Worm (Caenorhabditis elegans) whole organism, late embryonic: ENCODE results near the gene C08G5.7.

Experiments
- F13H6.1 ChIP-seq: sonication (generic microtip); optimal IDR thresholded peaks from 2 replicates; lab custom pipeline; 2016; ENCODE audit warnings: missing genetic modification characterization, missing compliant biosample characterization
- K02D7.2 ChIP-seq: sonication (generic microtip); optimal IDR thresholded peaks from 2 replicates; lab custom pipeline; 2017; ENCODE audit warnings: mild to moderate bottlenecking, missing genetic modification characterization, missing compliant biosample characterization
- T23F11.4 ChIP-seq: fragments of 200-800 bp; sonication (Bioruptor generic); optimal IDR thresholded peaks from 2 replicates; lab custom pipeline; 2018; ENCODE audit warnings: mild to moderate bottlenecking, missing genetic modification characterization, missing compliant biosample characterization
- ahr-1 ChIP-seq: sonication (generic microtip); optimal IDR thresholded peaks from 2 replicates; lab custom pipeline; 2016; ENCODE audit warnings: missing genetic modification characterization, missing compliant biosample characterization
- ceh-14 ChIP-seq: sonication (generic microtip); optimal IDR thresholded peaks from 2 replicates; lab custom pipeline; 2016; ENCODE audit warnings: missing genotype, missing genetic modification characterization, missing compliant biosample characterization
- ceh-18 ChIP-seq: sonication (generic microtip); optimal IDR thresholded peaks from 2 replicates; lab custom pipeline; 2016; ENCODE audit warnings: missing genetic modification characterization, missing compliant biosample characterization
- ceh-22 ChIP-seq: sonication (generic microtip); optimal IDR thresholded peaks from 2 replicates; lab custom pipeline; 2017; ENCODE audit warnings: missing biosample characterization, missing genetic modification characterization
- ceh-31 ChIP-seq: sonication (generic microtip); optimal IDR thresholded peaks from 2 replicates; lab custom pipeline; 2016; ENCODE audit warnings: missing genetic modification characterization, missing compliant biosample characterization
- ceh-45 ChIP-seq: fragments of 200-800 bp; sonication (Bioruptor generic); IDR thresholded peaks from 2 replicates; pipeline ENCODE4 v1.3.6; 2022; ENCODE audit warnings: missing genetic modification reagents, missing genetic modification characterization, missing compliant biosample characterization
- ceh-48 ChIP-seq: sonication (generic microtip); optimal IDR thresholded peaks from 2 replicates; lab custom pipeline; 2016; ENCODE audit warnings: missing genetic modification characterization, inconsistent platforms, missing compliant biosample characterization
- ceh-6 ChIP-seq: fragments of 200-800 bp; sonication (Bioruptor generic); optimal IDR thresholded peaks from 2 replicates; lab custom pipeline; 2018; ENCODE audit warnings: mild to moderate bottlenecking, missing genetic modification characterization, missing compliant biosample characterization
- ceh-9 ChIP-seq: sonication (generic microtip); optimal IDR thresholded peaks from 2 replicates; lab custom pipeline; 2016; ENCODE audit warnings: mild to moderate bottlenecking, missing genetic modification characterization, inconsistent platforms, missing compliant biosample characterization
- elt-4 ChIP-seq: sonication (generic microtip); optimal IDR thresholded peaks from 2 replicates; lab custom pipeline; 2016; ENCODE audit warnings: missing genetic modification characterization, missing compliant biosample characterization
- eyg-1 ChIP-seq: sonication (generic microtip); optimal IDR thresholded peaks from 2 replicates; lab custom pipeline; 2016; ENCODE audit warnings: missing genotype, missing genetic modification characterization, missing compliant biosample characterization
- fax-1 ChIP-seq: sonication (generic microtip); optimal IDR thresholded peaks from 2 replicates; lab custom pipeline; 2016; ENCODE audit warnings: missing genotype, missing genetic modification characterization, missing compliant biosample characterization
- fkh-10 ChIP-seq: fragments of 150-350 bp; optimal IDR thresholded peaks from 2 replicates; lab custom pipeline; 2014; ENCODE audit warnings: missing biosample characterization, missing genetic modification reagents, missing genetic modification characterization
- fkh-6 ChIP-seq: sonication (generic microtip); optimal IDR thresholded peaks from 2 replicates; lab custom pipeline; 2016; ENCODE audit warnings: missing genetic modification characterization, missing compliant biosample characterization
- hlh-15 ChIP-seq: sonication (generic microtip); optimal IDR thresholded peaks from 2 replicates; lab custom pipeline; 2016; ENCODE audit warnings: missing genetic modification characterization, missing compliant biosample characterization
- hlh-6 ChIP-seq: sonication (generic microtip); optimal IDR thresholded peaks from 2 replicates; lab custom pipeline; 2016; ENCODE audit warnings: missing genotype, missing genetic modification characterization, missing compliant biosample characterization
- lim-6 ChIP-seq: sonication (generic microtip); optimal IDR thresholded peaks from 2 replicates; lab custom pipeline; 2016; ENCODE audit warnings: missing genetic modification characterization, missing compliant biosample characterization
- mec-3 ChIP-seq: sonication (generic microtip); optimal IDR thresholded peaks from 2 replicates; lab custom pipeline; 2016; ENCODE audit warnings: borderline replicate concordance, missing genetic modification characterization, missing compliant biosample characterization
- nhr-11 ChIP-seq: fragments of 150-350 bp; optimal IDR thresholded peaks from 2 replicates; lab custom pipeline; 2014; ENCODE audit warnings: missing biosample characterization, missing genetic modification characterization
- nhr-232 ChIP-seq: sonication (generic microtip); optimal IDR thresholded peaks from 2 replicates; lab custom pipeline; 2016; ENCODE audit warnings: missing genetic modification characterization, missing compliant biosample characterization
- npax-4 ChIP-seq: sonication (generic microtip); optimal IDR thresholded peaks from 2 replicates; lab custom pipeline; 2016; ENCODE audit warnings: missing genetic modification characterization, missing compliant biosample characterization
- odd-2 ChIP-seq: sonication (generic microtip); optimal IDR thresholded peaks from 2 replicates; lab custom pipeline; 2017; ENCODE audit warnings: antibody characterized with exemption, mild to moderate bottlenecking, missing genetic modification characterization, missing compliant biosample characterization
- pat-9 ChIP-seq: fragments of 200-800 bp; sonication (Bioruptor generic); optimal IDR thresholded peaks from 2 replicates; lab custom pipeline; 2018; ENCODE audit warnings: mild to moderate bottlenecking, missing genetic modification characterization, moderate library complexity, missing compliant biosample characterization
- pqm-1 ChIP-seq: sonication (generic microtip); optimal IDR thresholded peaks from 2 replicates; lab custom pipeline; 2016; ENCODE audit warnings: missing genetic modification characterization, missing compliant biosample characterization
- pros-1 ChIP-seq: fragments of 150-350 bp; optimal IDR thresholded peaks from 2 replicates; lab custom pipeline; 2014; ENCODE audit warnings: missing biosample characterization, missing genetic modification reagents, missing genetic modification characterization
- ref-2 ChIP-seq: sonication (generic microtip); optimal IDR thresholded peaks from 2 replicates; lab custom pipeline; 2016; ENCODE audit warnings: missing genetic modification characterization, missing compliant biosample characterization
- rnt-1 ChIP-seq: sonication (generic microtip); optimal IDR thresholded peaks from 2 replicates; lab custom pipeline; 2016; ENCODE audit warnings: missing genetic modification characterization, missing compliant biosample characterization
- sox-4 ChIP-seq: sonication (generic microtip); optimal IDR thresholded peaks from 2 replicates; lab custom pipeline; 2017; ENCODE audit warnings: mild to moderate bottlenecking, missing genetic modification characterization, inconsistent platforms, missing compliant biosample characterization
- syd-9 ChIP-seq: sonication (generic microtip); optimal IDR thresholded peaks from 2 replicates; lab custom pipeline; 2016; ENCODE audit warnings: mild to moderate bottlenecking, missing genetic modification characterization, moderate library complexity, missing compliant biosample characterization
- tbx-7 ChIP-seq: sonication (generic microtip); optimal IDR thresholded peaks from 2 replicates; lab custom pipeline; 2016; ENCODE audit warnings: missing genotype, missing genetic modification characterization, missing compliant biosample characterization
- ttx-3 ChIP-seq: sonication (generic microtip); optimal IDR thresholded peaks from 2 replicates; lab custom pipeline; 2016; ENCODE audit warnings: missing genetic modification reagents, missing genetic modification characterization, missing compliant biosample characterization
- unc-3 ChIP-seq, 2 experiments: fragments of 200-800 bp in 1 of 2; sonication (Bioruptor generic) in 1 of 2; sonication (generic microtip) in 1 of 2; conservative IDR thresholded peaks in 1 of 2; optimal IDR thresholded peaks in 1 of 2; 2 replicates each; pipeline versions ENCODE4 v1.3.6 to Lab custom; 2016 to 2022; ENCODE audit warnings: missing compliant biosample characterization in 2 of 2, missing genetic modification characterization in 2 of 2, missing genetic modification reagents in 1 of 2
- unc-86 ChIP-seq: sonication (generic microtip); optimal IDR thresholded peaks from 2 replicates; lab custom pipeline; 2016; ENCODE audit warnings: missing genetic modification characterization, missing compliant biosample characterization
- zip-5 ChIP-seq: sonication (generic microtip); optimal IDR thresholded peaks from 2 replicates; lab custom pipeline; 2016; ENCODE audit warnings: missing genetic modification characterization, missing compliant biosample characterization
- ztf-16 ChIP-seq: sonication (generic microtip); optimal IDR thresholded peaks from 2 replicates; lab custom pipeline; 2017; ENCODE audit warnings: missing genetic modification characterization, missing compliant biosample characterization

C08G5.7 gene

ce11 chrII:759788-760187 lies 5.3 kb downstream of the C08G5.7 start (continued):
- TF ChIP-seq ttx-3: no peak
- peak; percentile 61 for TF ChIP-seq ceh-31 (tag; lab: Kevin White, UChicago)
- no peak for TF ChIP-seq hlh-6 (tag; lab: Kevin White, UChicago)
- no peak for TF ChIP-seq ref-2 (tag; lab: Kevin White, UChicago)
- TF ChIP-seq odd-2 (tag; lab: Kevin White, UChicago): no peak
- no peak for TF ChIP-seq npax-4 (tag; lab: Kevin White, UChicago)
- TF ChIP-seq K02D7.2 (tag; lab: Kevin White, UChicago): no peak
- peak; percentile 58 for TF ChIP-seq ceh-18 (tag; lab: Kevin White, UChicago)
- peak; percentile 51 for TF ChIP-seq ceh-14
- no peak for TF ChIP-seq nhr-232 (tag; lab: Kevin White, UChicago)
- no peak for TF ChIP-seq ztf-16 (tag; lab: Kevin White, UChicago)
- no peak for TF ChIP-seq syd-9 (tag; lab: Kevin White, UChicago)
- TF ChIP-seq fax-1: no peak

DNA sequence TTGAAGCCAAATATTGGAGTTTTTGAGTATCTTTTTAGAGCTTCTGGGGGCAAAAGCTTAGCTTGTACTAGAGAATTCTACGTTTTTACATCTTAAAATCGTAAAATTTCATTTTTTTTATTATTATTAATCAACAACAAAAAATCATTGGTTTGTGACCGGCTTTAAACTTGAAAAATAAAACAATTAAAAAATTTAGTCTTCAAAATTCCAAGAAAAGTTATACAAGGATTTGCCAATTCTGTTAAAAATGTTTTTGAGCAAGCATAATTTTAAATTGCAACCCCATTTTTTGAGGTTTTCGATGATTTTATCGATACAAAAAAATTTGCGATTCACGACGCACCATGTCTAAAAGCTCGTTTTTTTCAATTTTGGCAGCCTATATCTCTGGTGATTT lies 7.9 kb downstream of the C08G5.7 start:
- TF ChIP-seq npax-4 (tag; lab: Kevin White, UChicago) (no peak), unc-3 (GFP tag; conservative IDR thresholded peaks at IDR 0.05; lab: Robert Waterston, UW) (no peak), unc-3 (tag; optimal IDR thresholded peaks at IDR 0.05; lab: Kevin White, UChicago) (no peak), pros-1 (tag; lab: Kevin White, UChicago) (no peak), fkh-10 (GFP tag; lab: Kevin White, UChicago) (no peak), ceh-6 (GFP tag; lab: Kevin White, UChicago) (no peak), unc-86 (tag; lab: Kevin White, UChicago) (no peak), pat-9 (tag; lab: Kevin White, UChicago) (no peak), syd-9 (tag; lab: Kevin White, UChicago) (no peak)

- TF ChIP-seq T23F11.4 (no peak), ceh-48 (tag; lab: Kevin White, UChicago) (peak; percentile 16)
These were observed 9.0 kb downstream of the C08G5.7 start for ce11 chrII:756161-756560.

DNA sequence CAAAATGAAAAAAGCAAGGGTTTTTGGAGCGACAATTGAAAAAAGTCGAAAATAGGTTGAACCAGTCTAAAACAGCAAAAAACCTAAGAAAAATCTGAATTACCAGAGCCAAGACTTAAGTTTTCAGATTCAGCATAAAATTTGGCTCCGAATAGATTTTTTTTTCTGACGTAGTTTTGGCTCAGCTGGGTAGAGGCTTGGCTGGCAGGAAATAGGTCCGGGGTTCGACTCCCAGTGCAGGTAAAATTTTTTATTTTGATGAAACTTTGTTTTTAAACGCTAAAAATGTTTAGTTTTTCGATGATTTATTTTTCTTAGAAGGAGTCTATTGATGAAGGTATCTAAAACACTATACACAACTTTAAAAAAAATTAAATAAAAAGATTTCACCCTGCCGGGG lies 10.1 kb downstream of the C08G5.7 start:
- TF ChIP-seq hlh-6 (tag; lab: Kevin White, UChicago) (no peak), hlh-15 (no peak), nhr-11 (tag; lab: Kevin White, UChicago) (no peak), elt-4 (tag; lab: Kevin White, UChicago) (no peak), F13H6.1 (tag; lab: Kevin White, UChicago) (no peak)

DNA sequence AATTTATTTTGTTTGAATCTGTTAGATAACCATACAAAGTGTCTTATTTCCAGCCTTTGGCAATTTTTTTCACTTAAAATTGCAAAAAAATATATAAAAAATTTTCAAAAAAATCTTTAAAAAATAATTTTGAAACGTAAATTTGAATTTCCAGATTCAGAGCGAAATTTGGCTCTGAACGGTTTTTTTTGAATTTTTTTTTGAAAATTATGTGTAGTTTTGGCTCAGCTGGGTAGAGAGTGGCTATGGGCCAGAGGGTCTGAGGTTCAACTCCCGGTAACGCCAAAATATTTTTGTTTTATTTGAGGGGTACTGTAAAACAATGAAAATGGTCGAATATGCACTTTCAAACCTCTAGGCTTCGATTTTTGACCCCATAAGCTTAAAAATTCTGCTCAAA lies 11.7 kb downstream of the C08G5.7 start:
- TF ChIP-seq mec-3 (tag; lab: Kevin White, UChicago): no peak
- no peak for TF ChIP-seq zip-5
- TF ChIP-seq eyg-1: no peak
- no peak for TF ChIP-seq ceh-9 (tag; lab: Kevin White, UChicago)
- no peak for TF ChIP-seq ceh-22 (tag; lab: Kevin White, UChicago)
- TF ChIP-seq ceh-48 (tag; lab: Kevin White, UChicago): no peak
- TF ChIP-seq pqm-1 (tag; lab: Kevin White, UChicago): no peak
- TF ChIP-seq T23F11.4: no peak
- TF ChIP-seq npax-4 (tag; lab: Kevin White, UChicago): no peak
- TF ChIP-seq rnt-1: no peak
- TF ChIP-seq sox-4 (tag; lab: Kevin White, UChicago): no peak
- TF ChIP-seq lim-6 (tag; lab: Kevin White, UChicago): no peak
- no peak for TF ChIP-seq fax-1
- TF ChIP-seq ceh-18 (tag; lab: Kevin White, UChicago): no peak
- TF ChIP-seq ceh-45 (GFP tag; lab: Robert Waterston, UW): no peak
- TF ChIP-seq fkh-6 (tag; lab: Kevin White, UChicago): no peak
- no peak for TF ChIP-seq tbx-7
- no peak for TF ChIP-seq syd-9 (tag; lab: Kevin White, UChicago)
- no peak for TF ChIP-seq ref-2 (tag; lab: Kevin White, UChicago)
- TF ChIP-seq ahr-1: no peak
- TF ChIP-seq, all 69 proteins: peak for 0
